Fruit fly (Drosophila melanogaster) whole organism, embryonic: ENCODE measurements around the gene CG43295.

Experiments used
- Atf3 ChIP-seq: fragments of 200-800 bp; sonication (Bioruptor generic); optimal IDR thresholded peaks from 3 replicates; lab custom pipeline; 2016; ENCODE audit warnings: missing biosample characterization, missing genetic modification characterization
- Awh ChIP-seq: fragments of 200-800 bp; sonication (Bioruptor generic); IDR thresholded peaks from 2 replicates; pipeline ENCODE4, ENCODE4 v1.3.6; 2022; ENCODE audit warnings: missing biosample characterization, missing genetic modification characterization
- CG10431 ChIP-seq: fragments of 200-800 bp; sonication (Bioruptor generic); optimal IDR thresholded peaks from 3 replicates; lab custom pipeline; 2018; ENCODE audit warnings: missing biosample characterization, mild to moderate bottlenecking, missing genetic modification characterization
- CG10565 ChIP-seq: fragments of 200-800 bp; sonication (Bioruptor generic); optimal IDR thresholded peaks from 3 replicates; lab custom pipeline; 2016; ENCODE audit warnings: missing biosample characterization, mild to moderate bottlenecking, missing genetic modification characterization
- CG12769 ChIP-seq: fragments of 200-800 bp; sonication (Bioruptor generic); optimal IDR thresholded peaks from 2 replicates; lab custom pipeline; 2019; ENCODE audit warnings: missing biosample characterization, mild to moderate bottlenecking, missing genetic modification characterization, moderate library complexity
- CG13894 ChIP-seq: fragments of 200-800 bp; sonication (Bioruptor generic); optimal IDR thresholded peaks from 3 replicates; lab custom pipeline; 2018; ENCODE audit warnings: missing biosample characterization, mild to moderate bottlenecking, missing genetic modification characterization, moderate library complexity
- CG1529 ChIP-seq: fragments of 200-800 bp; sonication (Bioruptor generic); optimal IDR thresholded peaks from 3 replicates; lab custom pipeline; 2018; ENCODE audit warnings: missing biosample characterization, missing genetic modification characterization
- CG1647 ChIP-seq: fragments of 200-800 bp; sonication (Bioruptor generic); optimal IDR thresholded peaks from 3 replicates; lab custom pipeline; 2016; ENCODE audit warnings: missing biosample characterization, missing genetic modification characterization
- CG17361 ChIP-seq: fragments of 200-800 bp; sonication (Bioruptor generic); IDR thresholded peaks from 3 replicates; pipeline ENCODE4 v1.3.6; 2022; ENCODE audit warnings: missing biosample characterization, missing genetic modification characterization
- CG2199 ChIP-seq: fragments of 200-800 bp; sonication (Bioruptor generic); IDR thresholded peaks from 3 replicates; pipeline ENCODE4 v1.3.6; 2022; ENCODE audit warnings: missing biosample characterization, missing genetic modification characterization
- CG2875 ChIP-seq: fragments of 200-800 bp; sonication (Bioruptor generic); optimal IDR thresholded peaks from 2 replicates; lab custom pipeline; 2017; ENCODE audit warnings: missing biosample characterization, mild to moderate bottlenecking, missing genetic modification characterization, missing genetic modification reagents
- CG2889 ChIP-seq: fragments of 200-800 bp; sonication (Bioruptor generic); IDR thresholded peaks from 3 replicates; pipeline ENCODE4 v1.3.6; 2022; ENCODE audit warnings: missing biosample characterization, missing genetic modification characterization
- CG3281 ChIP-seq: fragments of 200-800 bp; sonication (Bioruptor generic); optimal IDR thresholded peaks from 3 replicates; lab custom pipeline; 2017; ENCODE audit warnings: missing biosample characterization, mild to moderate bottlenecking, missing genetic modification characterization
- CG33557 ChIP-seq: fragments of 200-800 bp; sonication (Bioruptor generic); optimal IDR thresholded peaks from 2 replicates; lab custom pipeline; 2019; ENCODE audit warnings: missing biosample characterization, mild to moderate bottlenecking, missing genetic modification characterization, moderate library complexity
- CG34422 ChIP-seq: fragments of 200-800 bp; sonication (Bioruptor generic); IDR thresholded peaks from 3 replicates; pipeline ENCODE4 v1.3.6; 2022; ENCODE audit warnings: missing biosample characterization, missing genetic modification characterization
- CG4707 ChIP-seq: fragments of 200-800 bp; sonication (Bioruptor generic); optimal IDR thresholded peaks from 2 replicates; lab custom pipeline; 2018; ENCODE audit warnings: missing biosample characterization, mild to moderate bottlenecking, missing genetic modification characterization, moderate library complexity
- CG4854 ChIP-seq: fragments of 200-800 bp; sonication (Bioruptor generic); optimal IDR thresholded peaks from 2 replicates; lab custom pipeline; 2016; ENCODE audit warnings: missing biosample characterization, missing genetic modification characterization, inconsistent platforms
- CG6791 ChIP-seq: fragments of 200-800 bp; sonication (Bioruptor generic); IDR thresholded peaks from 3 replicates; pipeline ENCODE4 v1.3.6; 2022; ENCODE audit warnings: missing biosample characterization, missing genetic modification characterization; ENCODE audit not compliant: partially characterized antibody
- CG7357 ChIP-seq: fragments of 200-800 bp; sonication (Bioruptor generic); IDR thresholded peaks from 3 replicates; pipeline ENCODE4 v1.3.6; 2022; ENCODE audit warnings: missing biosample characterization, missing genetic modification characterization
- CG7963 ChIP-seq: fragments of 200-800 bp; sonication (Bioruptor generic); IDR thresholded peaks from 3 replicates; pipeline ENCODE4 v1.3.6; 2022; ENCODE audit warnings: missing biosample characterization, missing genetic modification characterization; ENCODE audit not compliant: partially characterized antibody
- CG8281 ChIP-seq: fragments of 200-800 bp; sonication (Bioruptor generic); optimal IDR thresholded peaks from 2 replicates; lab custom pipeline; 2018; ENCODE audit warnings: missing biosample characterization, mild to moderate bottlenecking, missing genetic modification characterization, moderate library complexity
- CG8765 ChIP-seq: fragments of 200-800 bp; sonication (Bioruptor generic); IDR thresholded peaks from 2 replicates; pipeline ENCODE4 v1.3.6; 2022; ENCODE audit warnings: missing biosample characterization, missing genetic modification characterization
- CG8924 ChIP-seq: fragments of 200-800 bp; optimal IDR thresholded peaks from 3 replicates; lab custom pipeline; 2019; ENCODE audit warnings: missing biosample characterization, mild to moderate bottlenecking, missing genetic modification characterization, moderate library complexity
- CrebB ChIP-seq: fragments of 200-800 bp; sonication (Bioruptor generic); optimal IDR thresholded peaks from 3 replicates; lab custom pipeline; 2018; ENCODE audit warnings: missing biosample characterization, mild to moderate bottlenecking, missing genetic modification characterization
- Dll ChIP-seq: fragments of 200-800 bp; sonication (Bioruptor generic); IDR thresholded peaks from 4 replicates; pipeline ENCODE4 v1.3.6; 2022; ENCODE audit warnings: missing biosample characterization, missing genetic modification characterization; ENCODE audit not compliant: partially characterized antibody
- Dref ChIP-seq: fragments of 200-800 bp; sonication (Bioruptor generic); IDR thresholded peaks from 2 replicates; pipeline ENCODE4 v1.3.6; 2022; ENCODE audit warnings: missing biosample characterization, missing genetic modification characterization
- Gug ChIP-seq: fragments of 200-800 bp; sonication (Bioruptor generic); IDR thresholded peaks from 4 replicates; pipeline ENCODE4 v1.3.6; 2022; ENCODE audit warnings: missing biosample characterization, missing genetic modification characterization
- Hand ChIP-seq: fragments of 200-800 bp; sonication (Bioruptor generic); optimal IDR thresholded peaks from 2 replicates; lab custom pipeline; 2017; ENCODE audit warnings: mild to moderate bottlenecking, missing biosample characterization, missing genetic modification reagents, missing genetic modification characterization
- Med ChIP-seq: fragments of 200-800 bp; sonication (Bioruptor generic); peaks from one replicate; lab custom pipeline; 2016; ENCODE audit warnings: missing biosample characterization, missing genetic modification characterization, mild to moderate bottlenecking, inconsistent platforms, moderate library complexity
- Mrtf ChIP-seq: fragments of 200-800 bp; sonication (Bioruptor generic); IDR thresholded peaks from 3 replicates; pipeline ENCODE4 v1.3.6; 2022; ENCODE audit warnings: missing biosample characterization, missing genetic modification characterization
- NFAT ChIP-seq: fragments of 200-800 bp; sonication (Bioruptor generic); IDR thresholded peaks from 2 replicates; pipeline ENCODE4 v1.3.6; 2022; ENCODE audit warnings: missing biosample characterization, missing genetic modification characterization
- Ptx1 ChIP-seq: fragments of 200-800 bp; sonication (Bioruptor generic); IDR thresholded peaks from 2 replicates; pipeline ENCODE4 v1.3.6; 2022; ENCODE audit warnings: missing biosample characterization, missing genetic modification characterization
- Tbp ChIP-seq: fragments of >200 bp; optimal IDR thresholded peaks from 2 replicates; lab custom pipeline; 2018; ENCODE audit warnings: missing biosample characterization, missing genetic modification characterization
- Xbp1 ChIP-seq: fragments of 200-800 bp; sonication (Bioruptor generic); optimal IDR thresholded peaks from 3 replicates; lab custom pipeline; 2016; ENCODE audit warnings: missing biosample characterization, mild to moderate bottlenecking, missing genetic modification characterization
- dysf ChIP-seq: fragments of 200-800 bp; sonication (Bioruptor generic); IDR thresholded peaks from 3 replicates; pipeline ENCODE4 v1.3.6; 2022; ENCODE audit warnings: missing biosample characterization, missing genetic modification characterization
- esg ChIP-seq: fragments of 200-800 bp; sonication (Bioruptor generic); conservative IDR thresholded peaks from 2 replicates; pipeline ENCODE4 v1.3.6; 2022; ENCODE audit warnings: missing biosample characterization, missing genetic modification characterization
- eve ChIP-seq, 2 experiments: fragments of >200 bp; optimal IDR thresholded peaks; 2 replicates each; lab custom pipeline; 2017; ENCODE audit warnings: missing biosample characterization in 2 of 2, missing genetic modification characterization in 2 of 2
- fru ChIP-seq: fragments of >200 bp; optimal IDR thresholded peaks from 2 replicates; lab custom pipeline; 2017
- grau ChIP-seq: fragments of 200-800 bp; optimal IDR thresholded peaks from 3 replicates; lab custom pipeline; 2019; ENCODE audit warnings: missing biosample characterization, mild to moderate bottlenecking, missing genetic modification characterization, moderate library complexity
- hbn ChIP-seq: fragments of 200-800 bp; sonication (Bioruptor generic); IDR thresholded peaks from 2 replicates; pipeline ENCODE4 v1.3.6; 2022; ENCODE audit warnings: missing biosample characterization, missing genetic modification characterization; ENCODE audit not compliant: partially characterized antibody
- lab ChIP-seq: fragments of 200-800 bp; sonication (Bioruptor generic); optimal IDR thresholded peaks from 3 replicates; lab custom pipeline; 2017; ENCODE audit warnings: missing biosample characterization, missing genetic modification characterization, mild to moderate bottlenecking, moderate library complexity, missing genetic modification reagents
- lov ChIP-seq, 2 experiments: fragments of 200-800 bp in 1 of 2; fragments of >200 bp in 1 of 2; sonication (Bioruptor generic) in 1 of 2; IDR thresholded peaks in 1 of 2; optimal IDR thresholded peaks in 1 of 2; 2 replicates in 1 of 2; 3 replicates in 1 of 2; pipeline versions ENCODE4 v1.3.6 to Lab custom; 2017 to 2022; ENCODE audit warnings: missing biosample characterization in 1 of 2, missing genetic modification characterization in 1 of 2
- nau ChIP-seq: fragments of 200-800 bp; sonication (Bioruptor generic); optimal IDR thresholded peaks from 3 replicates; lab custom pipeline; 2017; ENCODE audit warnings: missing biosample characterization, mild to moderate bottlenecking, missing genetic modification characterization, missing genetic modification reagents
- nmo ChIP-seq: fragments of 200-800 bp; sonication (Bioruptor generic); optimal IDR thresholded peaks from 2 replicates; lab custom pipeline; 2018; ENCODE audit warnings: missing biosample characterization, mild to moderate bottlenecking, missing genetic modification characterization, moderate library complexity
- p53 ChIP-seq: fragments of 200-800 bp; sonication (Bioruptor generic); optimal IDR thresholded peaks from 2 replicates; lab custom pipeline; 2016; ENCODE audit warnings: missing biosample characterization, missing genetic modification characterization
- pho ChIP-seq: fragments of 200-800 bp; sonication (Bioruptor generic); optimal IDR thresholded peaks from 2 replicates; lab custom pipeline; 2016; ENCODE audit warnings: missing biosample characterization, missing genetic modification characterization
- slou ChIP-seq: fragments of 200-800 bp; sonication (Bioruptor generic); optimal IDR thresholded peaks from 3 replicates; lab custom pipeline; 2016; ENCODE audit warnings: missing biosample characterization, missing genetic modification characterization
- so ChIP-seq: fragments of 200-800 bp; sonication (Bioruptor generic); IDR thresholded peaks from 3 replicates; pipeline ENCODE4 v1.3.6; 2022; ENCODE audit warnings: missing biosample characterization, missing genetic modification characterization
- vnd ChIP-seq: fragments of 200-800 bp; sonication (Bioruptor generic); IDR thresholded peaks from 3 replicates; pipeline ENCODE4 v1.3.6; 2022; ENCODE audit warnings: missing biosample characterization, missing genetic modification characterization; ENCODE audit not compliant: partially characterized antibody
- zen ChIP-seq: fragments of 200-800 bp; sonication (Bioruptor generic); optimal IDR thresholded peaks from 3 replicates; lab custom pipeline; 2018; ENCODE audit warnings: missing biosample characterization, mild to moderate bottlenecking, missing genetic modification characterization, moderate library complexity

The CG43295 gene

DNA sequence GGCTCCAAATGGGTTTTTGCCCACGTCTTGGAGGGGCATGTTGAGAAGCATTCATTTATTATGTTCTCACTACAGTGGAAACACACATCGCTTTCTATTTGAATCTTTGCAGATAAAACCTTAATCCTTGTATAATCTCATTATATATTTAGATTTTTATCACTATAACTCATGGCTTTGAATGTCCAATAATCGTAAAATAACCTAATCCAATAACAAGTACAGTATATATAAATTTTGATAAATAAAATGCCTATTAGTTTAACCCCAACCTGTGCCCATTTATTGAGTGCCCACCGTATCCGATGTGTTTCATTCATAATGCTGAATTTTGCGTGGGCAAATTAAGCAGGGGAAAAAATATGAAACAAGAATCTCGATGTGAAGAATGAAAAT lies 40.9 kb downstream of the CG43295 start (continued):
- TF ChIP-seq CG1647 (no peak), p53 (GFP tag; lab: Kevin White, UChicago) (no peak), eve (GFP tag; optimal IDR thresholded peaks at IDR 0.05; lab: Kevin White, UChicago) (peak in 1 of 2 experiments; percentile 22), Xbp1 (GFP tag; lab: Kevin White, UChicago) (peak; percentile 21), CG17361 (GFP tag; lab: Robert Waterston, UW) (0 out of 3 replicates have a peak, but pooled peaks have one; percentile 18), Dll (no peak), Gug (GFP tag; lab: Robert Waterston, UW) (0 out of 4 replicates have a peak, but pooled peaks have one; percentile 13), nmo (GFP tag; lab: Kevin White, UChicago) (peak; percentile 14), CG12769 (no peak), fru (lab: Kevin White, UChicago) (no peak), CG8281 (tag; lab: Kevin White, UChicago) (peak; percentile 18), CG2199 (GFP tag; lab: Robert Waterston, UW) (no peak), CG34422 (GFP tag; lab: Robert Waterston, UW) (no peak), CG10431 (GFP tag; lab: Kevin White, UChicago) (no peak), CG8924 (tag; lab: Kevin White, UChicago) (peak; percentile 6), Med (GFP tag; lab: Kevin White, UChicago) (peak; percentile 56), Ptx1 (GFP tag; lab: Robert Waterston, UW) (peak; percentile 63; the same call in 1 of the 2 replicates), hbn (GFP tag; lab: Robert Waterston, UW) (no peak), CG13894 (tag; lab: Kevin White, UChicago) (peak; percentile 45), CG4707 (GFP tag; lab: Kevin White, UChicago) (no peak), CG10565 (GFP tag; lab: Kevin White, UChicago) (no peak), slou (GFP tag; lab: Kevin White, UChicago) (no peak), lab (GFP tag; lab: Kevin White, UChicago) (no peak), vnd (no peak), CrebB (tag; lab: Kevin White, UChicago) (no peak), so (GFP tag; lab: Robert Waterston, UW) (no peak), CG6791 (GFP tag; lab: Robert Waterston, UW) (no peak), Awh (GFP tag; lab: Robert Waterston, UW) (no peak), Tbp (GFP tag; lab: Kevin White, UChicago) (no peak), Hand (peak; percentile 28), CG33557 (GFP tag; lab: Kevin White, UChicago) (no peak), CG8765 (GFP tag; lab: Robert Waterston, UW) (no peak), CG7357 (GFP tag; lab: Robert Waterston, UW) (0 out of 3 replicates have a peak, but pooled peaks have one; percentile 17), zen (tag; lab: Kevin White, UChicago) (no peak), CG7963 (GFP tag; lab: Robert Waterston, UW) (no peak), CG2889 (GFP tag; lab: Robert Waterston, UW) (no peak), pho (GFP tag; lab: Kevin White, UChicago) (peak; percentile 5), lov (optimal IDR thresholded peaks at IDR 0.05; lab: Kevin White, UChicago) (no peak), lov (GFP tag; IDR thresholded peaks at IDR 0.05; lab: Robert Waterston, UW) (no peak), NFAT (GFP tag; lab: Robert Waterston, UW) (peak; percentile 52; the same call in 1 of the 2 replicates), Dref (GFP tag; lab: Robert Waterston, UW) (no peak), CG1529 (no peak), Atf3 (GFP tag; lab: Kevin White, UChicago) (no peak), CG2875 (GFP tag; lab: Kevin White, UChicago) (no peak), Mrtf (GFP tag; lab: Robert Waterston, UW) (no peak), CG3281 (GFP tag; lab: Kevin White, UChicago) (peak; percentile 53), CG4854 (GFP tag; lab: Kevin White, UChicago) (no peak), nau (no peak), dysf (peak; percentile 70; the same call in 2 of the 3 replicates), grau (tag; lab: Kevin White, UChicago) (peak; percentile 91), esg (GFP tag; lab: Robert Waterston, UW) (0 out of 2 replicates have a peak, but pooled peaks have one; percentile 8)
